Worm (Caenorhabditis elegans) whole organism, L3 larva: ENCODE data around the gene Y116F11A.3.

ENCODE experiments used
- R02D3.7 ChIP-seq: fragments of 150-350 bp; optimal IDR thresholded peaks from 2 replicates; lab custom pipeline; 2014; ENCODE audit warnings: missing biosample characterization, missing genetic modification characterization
- ZK546.5 ChIP-seq: sonication (generic microtip); optimal IDR thresholded peaks from 2 replicates; lab custom pipeline; 2017; ENCODE audit warnings: missing biosample characterization, missing genetic modification characterization
- ama-1 ChIP-seq: fragments of 150-350 bp; optimal IDR thresholded peaks from 2 replicates; lab custom pipeline; 2018
- ceh-16 ChIP-seq: sonication (generic microtip); optimal IDR thresholded peaks from 2 replicates; lab custom pipeline; 2017; ENCODE audit warnings: missing biosample characterization, missing genetic modification characterization
- ceh-28 ChIP-seq: fragments of 150-350 bp; optimal IDR thresholded peaks from 2 replicates; lab custom pipeline; 2014; ENCODE audit warnings: missing biosample characterization, missing genetic modification reagents, missing genetic modification characterization
- daf-12 ChIP-seq: fragments of 150-350 bp; optimal IDR thresholded peaks from 2 replicates; lab custom pipeline; 2014; ENCODE audit warnings: missing biosample characterization, missing genetic modification reagents, missing genetic modification characterization
- egl-27 ChIP-seq: sonication (generic microtip); optimal IDR thresholded peaks from 4 replicates; lab custom pipeline; 2017; ENCODE audit warnings: missing biosample characterization, missing genetic modification reagents, missing genetic modification characterization
- elt-1 ChIP-seq: fragments of 150-350 bp; optimal IDR thresholded peaks from 2 replicates; lab custom pipeline; 2014; ENCODE audit warnings: missing biosample characterization, missing genetic modification characterization
- eor-1 ChIP-seq, 2 experiments: fragments of 150-350 bp; optimal IDR thresholded peaks; 2 replicates each; lab custom pipeline; 2014 to 2018; ENCODE audit warnings: missing biosample characterization in 2 of 2, missing genetic modification characterization in 2 of 2
- fkh-10 ChIP-seq: sonication (generic microtip); optimal IDR thresholded peaks from 2 replicates; lab custom pipeline; 2017; ENCODE audit warnings: missing biosample characterization, missing genetic modification reagents, missing genetic modification characterization
- fkh-2 ChIP-seq: fragments of 150-350 bp; optimal IDR thresholded peaks from 2 replicates; lab custom pipeline; 2014; ENCODE audit warnings: missing biosample characterization, missing genetic modification reagents, missing genetic modification characterization
- fos-1 ChIP-seq: fragments of 150-350 bp; optimal IDR thresholded peaks from 2 replicates; lab custom pipeline; 2014; ENCODE audit warnings: missing biosample characterization, missing genetic modification characterization
- hmg-11 ChIP-seq: sonication (generic microtip); optimal IDR thresholded peaks from 2 replicates; lab custom pipeline; 2016; ENCODE audit warnings: missing genetic modification characterization, missing compliant biosample characterization
- jun-1 ChIP-seq: fragments of 150-350 bp; optimal IDR thresholded peaks from 2 replicates; lab custom pipeline; 2014; ENCODE audit warnings: missing biosample characterization, missing genetic modification reagents, missing genetic modification characterization
- lin-39 ChIP-seq: fragments of 150-350 bp; optimal IDR thresholded peaks from 2 replicates; lab custom pipeline; 2018; ENCODE audit warnings: missing biosample characterization, missing genetic modification reagents, missing genetic modification characterization
- lsy-12 ChIP-seq: sonication (generic microtip); optimal IDR thresholded peaks from 2 replicates; lab custom pipeline; 2016; ENCODE audit warnings: mild to moderate bottlenecking, missing genetic modification characterization, missing compliant biosample characterization
- mml-1 ChIP-seq: fragments of 150-350 bp; sonication (generic microtip); optimal IDR thresholded peaks from 3 replicates; lab custom pipeline; 2014; ENCODE audit warnings: missing biosample characterization, missing genetic modification characterization
- nfya-1 ChIP-seq: sonication (generic microtip); optimal IDR thresholded peaks from 2 replicates; lab custom pipeline; 2017; ENCODE audit warnings: missing genetic modification characterization, mild to moderate bottlenecking, missing compliant biosample characterization, antibody characterized with exemption, moderate library complexity; ENCODE audit not compliant: insufficient read depth
- nhr-11 ChIP-seq: fragments of 150-350 bp; optimal IDR thresholded peaks from 2 replicates; lab custom pipeline; 2014; ENCODE audit warnings: missing biosample characterization, missing genetic modification characterization
- nhr-23 ChIP-seq: fragments of 150-350 bp; optimal IDR thresholded peaks from 2 replicates; lab custom pipeline; 2014; ENCODE audit warnings: missing biosample characterization, missing genetic modification reagents, missing genetic modification characterization
- nhr-237 ChIP-seq: fragments of 150-350 bp; optimal IDR thresholded peaks from 2 replicates; lab custom pipeline; 2014; ENCODE audit warnings: missing biosample characterization, missing genetic modification characterization
- nhr-25 ChIP-seq: sonication (generic microtip); optimal IDR thresholded peaks from 2 replicates; lab custom pipeline; 2017; ENCODE audit warnings: missing biosample characterization, missing genetic modification characterization
- nhr-43 ChIP-seq: sonication (generic microtip); optimal IDR thresholded peaks from 2 replicates; lab custom pipeline; 2016; ENCODE audit warnings: mild to moderate bottlenecking, missing genetic modification characterization, missing compliant biosample characterization; ENCODE audit not compliant: poor library complexity, severe bottlenecking
- nhr-67 ChIP-seq: fragments of 150-350 bp; optimal IDR thresholded peaks from 2 replicates; lab custom pipeline; 2014; ENCODE audit warnings: missing biosample characterization, missing genetic modification characterization
- nhr-77 ChIP-seq: fragments of 150-350 bp; optimal IDR thresholded peaks from 2 replicates; lab custom pipeline; 2014; ENCODE audit warnings: missing biosample characterization, missing genetic modification characterization
- pha-4 ChIP-seq: fragments of 150-350 bp; optimal IDR thresholded peaks from 2 replicates; lab custom pipeline; 2014; ENCODE audit warnings: missing biosample characterization, missing genetic modification reagents, missing genetic modification characterization
- pqm-1 ChIP-seq: fragments of 150-350 bp; optimal IDR thresholded peaks from 2 replicates; lab custom pipeline; 2017; ENCODE audit warnings: missing biosample characterization, missing genetic modification characterization, inconsistent platforms
- sea-2 ChIP-seq: fragments of 150-350 bp; sonication (generic microtip); optimal IDR thresholded peaks from 4 replicates; lab custom pipeline; 2014; ENCODE audit warnings: missing biosample characterization, missing genetic modification reagents, missing genetic modification characterization
- snpc-4 ChIP-seq: fragments of 150-350 bp; optimal IDR thresholded peaks from 2 replicates; lab custom pipeline; 2014; ENCODE audit warnings: missing biosample characterization, missing genetic modification characterization
- tbx-2 ChIP-seq: sonication (generic microtip); optimal IDR thresholded peaks from 2 replicates; lab custom pipeline; 2016; ENCODE audit warnings: mild to moderate bottlenecking, missing genetic modification characterization, missing compliant biosample characterization
- unc-39 ChIP-seq: sonication (generic microtip); optimal IDR thresholded peaks from 4 replicates; lab custom pipeline; 2017; ENCODE audit warnings: missing biosample characterization, missing genetic modification characterization
- zag-1 ChIP-seq: fragments of 150-350 bp; optimal IDR thresholded peaks from 2 replicates; lab custom pipeline; 2014; ENCODE audit warnings: missing biosample characterization, missing genetic modification characterization
- ztf-4 ChIP-seq: fragments of 150-350 bp; optimal IDR thresholded peaks from 2 replicates; lab custom pipeline; 2014; ENCODE audit warnings: missing biosample characterization, missing genetic modification characterization

Y116F11A.3 gene

DNA sequence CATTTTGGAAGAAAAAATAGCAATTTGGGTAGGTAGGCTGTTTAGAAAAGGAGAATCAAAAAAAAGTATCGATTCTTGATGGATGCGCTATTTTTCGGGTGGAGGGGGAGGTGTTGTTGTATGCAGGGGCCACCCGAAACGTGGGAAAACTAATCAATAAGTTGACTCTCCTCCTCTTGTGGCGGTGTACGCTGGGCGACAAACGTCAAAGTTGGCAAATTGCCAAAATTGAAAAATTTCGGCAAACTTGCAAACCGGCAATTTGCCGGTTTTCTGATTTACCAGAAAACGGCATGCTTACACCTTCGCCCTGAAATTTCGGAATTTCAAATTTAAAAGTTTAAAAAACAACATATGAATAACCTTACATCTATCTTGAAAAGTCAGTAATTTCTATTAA lies 12.2 kb downstream of the Y116F11A.3 start, which contains the start of gene W04E12.2:
Gene W04E12.2 (minus strand): TSS at position 101 of the 400 bp plus-strand sequence.
- no peak for TF ChIP-seq ZK546.5
- TF ChIP-seq elt-1 (tag; lab: Kevin White, UChicago) = no peak
- TF ChIP-seq mml-1 (tag; lab: Kevin White, UChicago) = no peak
- no peak for TF ChIP-seq pha-4 (tag; lab: Kevin White, UChicago)
- no peak for TF ChIP-seq hmg-11 (tag; lab: Kevin White, UChicago)
- TF ChIP-seq fkh-2 = no peak
- no peak for TF ChIP-seq nhr-77 (tag; lab: Kevin White, UChicago)
- TF ChIP-seq nhr-23 (tag; lab: Kevin White, UChicago) = no peak
- no peak for TF ChIP-seq eor-1 (tag; optimal IDR thresholded peaks at IDR 0.05; lab: Kevin White, UChicago)
- TF ChIP-seq fkh-10 (GFP tag; lab: Kevin White, UChicago) = no peak
- no peak for TF ChIP-seq daf-12
- TF ChIP-seq nhr-237 = no peak
- no peak for TF ChIP-seq egl-27 (tag; lab: Kevin White, UChicago)
- TF ChIP-seq zag-1 (tag; lab: Kevin White, UChicago) = no peak
- no peak for TF ChIP-seq snpc-4 (tag; lab: Kevin White, UChicago)

DNA sequence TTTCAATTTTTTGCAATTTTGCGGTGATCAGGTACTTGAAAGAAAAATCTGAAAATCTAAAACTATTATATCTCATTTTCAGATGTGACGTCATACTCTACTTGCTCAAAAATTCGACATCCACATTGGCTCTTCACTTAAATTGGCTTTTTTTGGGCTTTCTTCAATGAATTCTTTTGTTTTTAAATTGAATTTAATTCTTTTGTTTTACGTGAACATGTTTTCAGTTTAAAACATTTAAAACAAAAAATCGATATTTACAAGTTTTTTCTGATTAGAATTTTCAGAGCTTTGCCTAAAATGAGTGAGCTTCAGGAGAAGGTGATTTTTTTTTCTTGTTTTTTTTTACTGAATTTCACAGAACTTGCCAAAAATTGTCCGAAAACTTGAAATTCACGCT lies 12.8 kb downstream of the Y116F11A.3 start, which contains the start of gene W04E12.3:
Gene W04E12.3 (plus strand): TSS at position 301 of the 400 bp plus-strand sequence.
- TF ChIP-seq lin-39 (tag; lab: Kevin White, UChicago) (no peak), nhr-23 (tag; lab: Kevin White, UChicago) (no peak), sea-2 (GFP tag; lab: Kevin White, UChicago) (no peak), nfya-1 (tag; lab: Kevin White, UChicago) (no peak), nhr-67 (tag; lab: Kevin White, UChicago) (no peak), fos-1 (tag; lab: Kevin White, UChicago) (no peak), ceh-28 (tag; lab: Kevin White, UChicago) (no peak), unc-39 (tag; lab: Kevin White, UChicago) (no peak), R02D3.7 (tag; lab: Kevin White, UChicago) (no peak)

DNA sequence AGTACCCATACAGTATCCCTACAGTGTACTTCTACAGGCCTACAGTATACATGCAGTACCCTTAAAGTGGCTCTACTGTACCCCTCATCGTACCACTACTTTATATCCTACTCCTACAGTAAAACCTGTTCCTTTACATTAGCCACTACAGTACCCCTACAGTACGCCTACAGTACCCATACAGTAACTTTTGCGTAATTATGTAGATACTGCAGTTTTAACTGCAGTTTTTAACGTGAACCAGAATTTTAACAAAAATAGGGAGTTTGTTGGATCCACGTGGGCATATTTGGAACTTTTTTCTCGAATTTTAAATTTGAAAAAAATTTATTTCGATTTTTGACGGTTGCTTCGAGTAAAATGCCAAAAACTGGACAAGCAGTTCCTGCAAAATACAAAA lies 14.5 kb downstream of the Y116F11A.3 start, which contains the start of gene W04E12.4:
Gene W04E12.4 (plus strand): TSS at position 301 of the 400 bp plus-strand sequence.
- TF ChIP-seq ceh-16 (no peak), ztf-4 (tag; lab: Kevin White, UChicago) (no peak), fkh-10 (GFP tag; lab: Kevin White, UChicago) (no peak), eor-1 (tag; optimal IDR thresholded peaks at IDR 0.05; lab: Kevin White, UChicago) (no peak), nfya-1 (tag; lab: Kevin White, UChicago) (no peak), sea-2 (GFP tag; lab: Kevin White, UChicago) (no peak), R02D3.7 (tag; lab: Kevin White, UChicago) (no peak)

DNA sequence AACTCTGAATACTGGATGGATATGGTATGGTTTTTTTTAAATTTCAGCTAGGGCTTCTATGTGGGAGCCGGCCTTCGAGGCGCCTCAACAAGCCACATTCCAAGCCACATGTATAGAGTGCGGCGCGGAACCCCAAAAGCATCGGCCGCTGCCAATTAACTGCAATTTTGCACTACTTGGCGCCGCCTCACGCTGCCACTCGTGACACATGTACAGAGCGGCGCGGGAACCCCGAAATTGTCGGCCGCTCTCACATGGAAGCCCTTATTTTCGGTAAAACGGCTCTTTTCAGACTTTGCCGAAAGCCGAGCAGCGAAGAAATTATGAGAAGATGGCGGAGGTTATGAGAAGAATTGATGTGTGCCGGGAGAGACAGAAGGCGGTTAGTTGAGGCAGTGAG lies 15.0 kb downstream of the Y116F11A.3 start:
- TF ChIP-seq nhr-77 (tag; lab: Kevin White, UChicago) (no peak), R02D3.7 (tag; lab: Kevin White, UChicago) (no peak), nhr-11 (tag; lab: Kevin White, UChicago) (no peak), pha-4 (tag; lab: Kevin White, UChicago) (no peak), tbx-2 (tag; lab: Kevin White, UChicago) (no peak), jun-1 (tag; lab: Kevin White, UChicago) (no peak), lsy-12 (tag; lab: Kevin White, UChicago) (no peak), eor-1 (tag; optimal IDR thresholded peaks at IDR 0.05; lab: Kevin White, UChicago) (no peak), ama-1 (lab: Kevin White, UChicago) (no peak), egl-27 (tag; lab: Kevin White, UChicago) (no peak), elt-1 (tag; lab: Kevin White, UChicago) (no peak), nhr-43 (no peak), daf-12 (no peak), nhr-25 (tag; lab: Kevin White, UChicago) (no peak), lin-39 (tag; lab: Kevin White, UChicago) (no peak), ztf-4 (tag; lab: Kevin White, UChicago) (no peak)

DNA sequence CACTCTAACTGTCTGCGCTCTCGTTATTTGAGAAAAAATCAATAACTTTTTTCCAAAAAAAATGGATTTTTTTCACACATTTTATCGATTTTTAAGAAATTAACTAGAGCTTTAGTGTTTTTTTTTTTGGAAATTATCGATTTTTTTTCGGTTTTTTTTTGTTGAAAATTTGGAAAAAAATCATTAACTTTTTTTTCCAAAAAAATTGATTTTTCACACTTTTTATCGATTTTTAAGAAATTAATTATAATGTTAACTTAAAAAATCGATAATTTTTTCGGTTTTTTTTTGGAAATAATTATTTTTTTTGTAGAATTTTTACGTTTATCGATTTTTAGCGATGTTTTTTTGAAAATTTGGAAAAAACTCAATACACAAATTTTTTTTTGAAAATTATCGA lies 15.4 kb downstream of the Y116F11A.3 start:
- TF ChIP-seq pqm-1 (tag; lab: Kevin White, UChicago) = no peak
- peak; percentile 85 for TF ChIP-seq ceh-28 (tag; lab: Kevin White, UChicago)
- TF ChIP-seq, all 47 proteins: peak for 1
